Worm (Caenorhabditis elegans) whole organism, L2 larva: ENCODE data around the gene saeg-2.

Experiments
- C34F6.9 ChIP-seq: fragments of 150-350 bp; optimal IDR thresholded peaks from 2 replicates; lab custom pipeline; 2014; ENCODE audit warnings: missing biosample characterization, missing genetic modification characterization
- F13H6.1 ChIP-seq: sonication (generic microtip); optimal IDR thresholded peaks from 2 replicates; lab custom pipeline; 2016; ENCODE audit warnings: missing genetic modification characterization, missing compliant biosample characterization
- aly-2 ChIP-seq: fragments of 150-350 bp; optimal IDR thresholded peaks from 2 replicates; lab custom pipeline; 2014; ENCODE audit warnings: missing biosample characterization, missing genetic modification characterization
- blmp-1 ChIP-seq: sonication (generic microtip); optimal IDR thresholded peaks from 2 replicates; lab custom pipeline; 2017; ENCODE audit warnings: missing genetic modification characterization, mild to moderate bottlenecking, missing compliant biosample characterization, antibody characterized with exemption, moderate library complexity; ENCODE audit not compliant: insufficient read depth
- ceh-82 ChIP-seq: fragments of 150-350 bp; optimal IDR thresholded peaks from 2 replicates; lab custom pipeline; 2014; ENCODE audit warnings: missing biosample characterization, missing genetic modification characterization
- dmd-4 ChIP-seq: sonication (generic microtip); optimal IDR thresholded peaks from 2 replicates; lab custom pipeline; 2017; ENCODE audit warnings: missing biosample characterization, missing genetic modification characterization
- egl-27 ChIP-seq: sonication (generic microtip); optimal IDR thresholded peaks from 3 replicates; lab custom pipeline; 2017; ENCODE audit warnings: missing biosample characterization, missing genetic modification reagents, missing genetic modification characterization
- elt-1 ChIP-seq: fragments of 150-350 bp; optimal IDR thresholded peaks from 2 replicates; lab custom pipeline; 2014; ENCODE audit warnings: missing biosample characterization, missing genetic modification characterization
- elt-3 ChIP-seq: sonication (generic microtip); optimal IDR thresholded peaks from 2 replicates; lab custom pipeline; 2017; ENCODE audit warnings: missing biosample characterization, missing genetic modification characterization
- fos-1 ChIP-seq: fragments of 150-350 bp; optimal IDR thresholded peaks from 2 replicates; lab custom pipeline; 2014; ENCODE audit warnings: missing biosample characterization, missing genetic modification characterization
- gmeb-1 ChIP-seq: fragments of 150-350 bp; optimal IDR thresholded peaks from 2 replicates; lab custom pipeline; 2014; ENCODE audit warnings: missing biosample characterization, missing genetic modification characterization
- lin-11 ChIP-seq: fragments of 150-350 bp; sonication (generic microtip); optimal IDR thresholded peaks from 2 replicates; lab custom pipeline; 2014; ENCODE audit warnings: missing biosample characterization, missing genetic modification characterization, inconsistent platforms, mixed read lengths
- lin-13 ChIP-seq: fragments of 150-350 bp; optimal IDR thresholded peaks from 2 replicates; lab custom pipeline; 2014; ENCODE audit warnings: missing biosample characterization, missing genetic modification reagents, missing genetic modification characterization
- lin-39 ChIP-seq: fragments of 150-350 bp; optimal IDR thresholded peaks from 2 replicates; lab custom pipeline; 2014; ENCODE audit warnings: missing biosample characterization, missing genetic modification reagents, missing genetic modification characterization
- lsy-2 ChIP-seq, 2 experiments: fragments of 150-350 bp in 1 of 2; sonication (generic microtip) in 1 of 2; optimal IDR thresholded peaks; 2 replicates each; lab custom pipeline; 2014 to 2017; ENCODE audit warnings: missing biosample characterization in 2 of 2, missing genetic modification characterization in 2 of 2
- mab-5 ChIP-seq: fragments of 150-350 bp; optimal IDR thresholded peaks from 2 replicates; lab custom pipeline; 2014; ENCODE audit warnings: missing biosample characterization, missing genetic modification characterization
- mdl-1 ChIP-seq, 2 experiments: fragments of 150-350 bp in 1 of 2; sonication (generic microtip) in 1 of 2; optimal IDR thresholded peaks; 2 replicates each; lab custom pipeline; 2017; ENCODE audit warnings: missing biosample characterization in 2 of 2, missing genetic modification characterization in 2 of 2
- nhr-11 ChIP-seq: fragments of 150-350 bp; optimal IDR thresholded peaks from 2 replicates; lab custom pipeline; 2014; ENCODE audit warnings: missing biosample characterization, missing genetic modification characterization
- nhr-129 ChIP-seq: fragments of 150-350 bp; optimal IDR thresholded peaks from 2 replicates; lab custom pipeline; 2014; ENCODE audit warnings: missing biosample characterization, missing genetic modification characterization
- nhr-21 ChIP-seq: fragments of 150-350 bp; optimal IDR thresholded peaks from 2 replicates; lab custom pipeline; 2014; ENCODE audit warnings: missing biosample characterization, missing genetic modification characterization
- nhr-23 ChIP-seq: fragments of 150-350 bp; optimal IDR thresholded peaks from 2 replicates; lab custom pipeline; 2014; ENCODE audit warnings: missing biosample characterization, missing genetic modification reagents, missing genetic modification characterization
- nhr-25 ChIP-seq: fragments of 150-350 bp; sonication (generic microtip); optimal IDR thresholded peaks from 3 replicates; lab custom pipeline; 2014; ENCODE audit warnings: missing biosample characterization, missing genetic modification characterization
- nhr-77 ChIP-seq: fragments of 150-350 bp; optimal IDR thresholded peaks from 2 replicates; lab custom pipeline; 2014; ENCODE audit warnings: missing biosample characterization, missing genetic modification characterization
- peb-1 ChIP-seq: fragments of 150-350 bp; optimal IDR thresholded peaks from 2 replicates; lab custom pipeline; 2014; ENCODE audit warnings: missing biosample characterization, missing genetic modification characterization
- sem-4 ChIP-seq: fragments of 150-350 bp; optimal IDR thresholded peaks from 2 replicates; lab custom pipeline; 2014; ENCODE audit warnings: missing biosample characterization, missing genetic modification reagents, missing genetic modification characterization
- skn-1 ChIP-seq: sonication (generic microtip); optimal IDR thresholded peaks from 2 replicates; lab custom pipeline; 2017; ENCODE audit warnings: missing biosample characterization, missing genetic modification characterization
- sma-3 ChIP-seq: sonication (generic microtip); optimal IDR thresholded peaks from 2 replicates; lab custom pipeline; 2016; ENCODE audit warnings: missing genetic modification reagents, missing genetic modification characterization, missing compliant biosample characterization
- sma-9 ChIP-seq, 2 experiments: fragments of 150-350 bp in 1 of 2; sonication (generic microtip) in 1 of 2; optimal IDR thresholded peaks; 2 replicates each; lab custom pipeline; 2014 to 2016; ENCODE audit warnings: missing genetic modification characterization in 2 of 2, mild to moderate bottlenecking in 1 of 2, missing biosample characterization in 1 of 2, missing compliant biosample characterization in 1 of 2, missing genetic modification reagents in 1 of 2, moderate library complexity in 1 of 2
- snpc-4 ChIP-seq: fragments of 150-350 bp; optimal IDR thresholded peaks from 2 replicates; lab custom pipeline; 2014; ENCODE audit warnings: missing biosample characterization, missing genetic modification characterization
- unc-39 ChIP-seq: fragments of 150-350 bp; optimal IDR thresholded peaks from 2 replicates; lab custom pipeline; 2014; ENCODE audit warnings: missing biosample characterization, missing genetic modification characterization
- unc-55 ChIP-seq: fragments of 150-350 bp; sonication (generic microtip); optimal IDR thresholded peaks from 3 replicates; lab custom pipeline; 2014; ENCODE audit warnings: missing biosample characterization, missing genetic modification reagents, missing genetic modification characterization
- unc-62 ChIP-seq: fragments of 150-350 bp; optimal IDR thresholded peaks from 2 replicates; lab custom pipeline; 2014; ENCODE audit warnings: missing biosample characterization, missing genetic modification reagents, missing genetic modification characterization
- zag-1 ChIP-seq: fragments of 150-350 bp; optimal IDR thresholded peaks from 2 replicates; lab custom pipeline; 2014; ENCODE audit warnings: missing biosample characterization, missing genetic modification characterization

Gene saeg-2

DNA sequence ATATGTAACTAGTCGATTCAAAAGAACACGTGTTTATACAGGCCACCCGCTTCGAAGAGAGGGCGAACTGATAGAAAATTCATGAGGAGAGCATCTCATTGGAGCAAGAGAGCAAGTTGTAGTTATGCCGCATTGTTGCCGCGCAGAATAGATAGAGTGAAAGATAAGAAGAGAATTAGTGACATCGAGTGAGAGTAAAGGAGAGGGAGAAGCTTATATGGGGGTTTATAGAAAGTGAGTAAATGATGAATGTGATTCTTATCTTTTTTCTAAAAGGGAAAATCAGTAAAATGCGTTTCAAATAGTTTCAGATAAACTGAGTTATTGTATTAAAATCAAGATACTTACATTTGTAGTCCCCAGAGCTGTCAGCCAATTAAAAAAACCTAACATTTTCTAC is 30.0 kb downstream of the saeg-2 start:
- TF ChIP-seq zag-1 (tag; lab: Kevin White, UChicago): peak; percentile 36
- peak; percentile 21 for TF ChIP-seq fos-1 (tag; lab: Kevin White, UChicago)
- TF ChIP-seq sma-9 (GFP tag; optimal IDR thresholded peaks at IDR 0.05; lab: Kevin White, UChicago): peak; percentile 21
- no peak for TF ChIP-seq sma-9 (tag; optimal IDR thresholded peaks at IDR 0.05; lab: Kevin White, UChicago)
- no peak for TF ChIP-seq egl-27 (tag; lab: Kevin White, UChicago)
- peak; percentile 40 for TF ChIP-seq mab-5 (tag; lab: Kevin White, UChicago)
- peak; percentile 2 for TF ChIP-seq F13H6.1 (tag; lab: Kevin White, UChicago)
- no peak for TF ChIP-seq sem-4 (tag; lab: Kevin White, UChicago)
- peak; percentile 69 for TF ChIP-seq unc-55 (GFP tag; lab: Kevin White, UChicago)

DNA sequence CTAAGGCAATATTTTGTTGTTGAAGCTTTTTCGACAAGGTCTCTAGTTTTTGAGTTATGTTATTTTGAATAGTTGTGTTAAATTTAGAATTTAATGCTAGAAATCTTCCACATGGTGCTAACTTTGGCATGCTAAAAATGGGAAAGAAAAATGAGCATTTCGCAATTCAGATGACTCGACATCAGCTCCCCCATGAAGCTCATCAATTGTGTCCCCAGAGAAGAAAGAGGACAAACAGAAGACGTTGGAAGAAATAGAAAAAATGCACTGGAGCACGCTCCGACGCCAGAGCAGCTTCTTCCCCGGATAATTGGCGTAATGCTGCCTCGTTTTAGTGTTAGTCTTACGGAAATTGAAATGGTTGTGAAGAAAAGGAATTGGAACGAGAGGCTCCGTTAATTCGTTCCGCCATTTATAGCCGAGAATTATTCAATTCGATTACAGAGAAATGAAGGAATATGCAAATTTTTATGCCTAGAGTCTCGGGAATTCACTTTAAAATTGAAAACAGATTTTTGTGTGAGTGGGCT is 31.3 kb downstream of the saeg-2 start:
- no peak for TF ChIP-seq dmd-4 (tag; lab: Kevin White, UChicago)
- no peak for TF ChIP-seq unc-62 (GFP tag; lab: Kevin White, UChicago)
- TF ChIP-seq elt-1 (tag; lab: Kevin White, UChicago): no peak
- TF ChIP-seq lin-11 (tag; lab: Kevin White, UChicago): no peak
- peak; percentile 73 for TF ChIP-seq zag-1 (tag; lab: Kevin White, UChicago)
- TF ChIP-seq ceh-82 (tag; lab: Kevin White, UChicago): no peak
- TF ChIP-seq sma-9 (GFP tag; optimal IDR thresholded peaks at IDR 0.05; lab: Kevin White, UChicago): peak; percentile 22
- no peak for TF ChIP-seq sma-9 (tag; optimal IDR thresholded peaks at IDR 0.05; lab: Kevin White, UChicago)
- TF ChIP-seq snpc-4 (tag; lab: Kevin White, UChicago): no peak
- peak; percentile 61 for TF ChIP-seq sem-4 (tag; lab: Kevin White, UChicago)
- no peak for TF ChIP-seq elt-3
- TF ChIP-seq nhr-77 (tag; lab: Kevin White, UChicago): no peak
- no peak for TF ChIP-seq nhr-25 (tag; lab: Kevin White, UChicago)
- peak; percentile 10 for TF ChIP-seq C34F6.9 (tag; lab: Kevin White, UChicago)
- TF ChIP-seq mab-5 (tag; lab: Kevin White, UChicago): no peak
- no peak for TF ChIP-seq gmeb-1 (tag; lab: Kevin White, UChicago)
- TF ChIP-seq nhr-23 (tag; lab: Kevin White, UChicago): no peak

DNA sequence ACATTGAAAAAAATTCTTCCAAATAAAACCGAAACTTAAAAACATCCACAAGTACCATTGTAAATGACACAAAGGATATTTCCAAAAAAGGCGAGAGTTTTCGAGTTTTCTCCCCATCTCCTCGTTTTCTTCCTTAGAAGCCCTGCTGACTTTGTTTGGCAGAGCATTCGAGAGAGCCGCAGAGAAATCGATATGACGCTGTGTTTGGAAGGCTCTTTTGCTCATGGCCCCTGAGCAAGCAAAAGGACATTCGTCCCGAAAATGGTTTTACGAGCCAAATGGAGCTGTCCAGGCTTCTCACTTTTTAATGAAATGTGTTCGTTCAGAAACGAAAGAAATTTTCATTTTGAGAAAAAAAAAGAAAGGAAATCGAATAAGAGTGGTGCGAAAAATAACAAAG is 31.9 kb downstream of the saeg-2 start:
- TF ChIP-seq unc-55 (GFP tag; lab: Kevin White, UChicago) (peak; percentile 22), nhr-11 (tag; lab: Kevin White, UChicago) (no peak), elt-3 (no peak), unc-39 (tag; lab: Kevin White, UChicago) (no peak), elt-1 (tag; lab: Kevin White, UChicago) (no peak), lsy-2 (tag; optimal IDR thresholded peaks at IDR 0.05; lab: Kevin White, UChicago) (peak in 1 of 2 experiments; percentile 16), C34F6.9 (tag; lab: Kevin White, UChicago) (peak; percentile 46), sma-3 (GFP tag; lab: Kevin White, UChicago) (no peak)

DNA sequence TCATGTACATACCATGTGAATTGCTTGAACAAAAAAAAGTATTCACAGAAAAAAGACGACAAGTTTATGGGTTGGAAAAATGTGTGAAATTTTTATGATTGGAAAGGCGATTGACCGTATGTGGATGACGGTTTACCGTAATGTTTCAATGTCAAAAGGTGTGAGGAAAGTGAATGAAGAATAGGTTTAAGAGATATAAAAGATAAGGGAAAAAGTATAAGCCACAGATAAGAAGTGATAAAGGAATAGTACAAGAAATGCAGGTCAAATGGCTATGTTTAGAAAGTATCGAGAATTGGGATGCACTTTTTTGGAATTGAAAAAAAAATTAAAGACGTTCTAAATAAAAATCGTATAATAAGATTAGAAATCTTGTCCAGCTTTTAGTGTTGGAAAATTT is 37.6 kb downstream of the saeg-2 start:
- no peak for TF ChIP-seq lin-39 (tag; lab: Kevin White, UChicago)
- TF ChIP-seq nhr-11 (tag; lab: Kevin White, UChicago): no peak
- peak; percentile 16 for TF ChIP-seq fos-1 (tag; lab: Kevin White, UChicago)
- no peak for TF ChIP-seq gmeb-1 (tag; lab: Kevin White, UChicago)
- no peak for TF ChIP-seq nhr-77 (tag; lab: Kevin White, UChicago)
- no peak for TF ChIP-seq peb-1 (tag; lab: Kevin White, UChicago)
- peak; percentile 58 for TF ChIP-seq blmp-1 (tag; lab: Kevin White, UChicago)

DNA sequence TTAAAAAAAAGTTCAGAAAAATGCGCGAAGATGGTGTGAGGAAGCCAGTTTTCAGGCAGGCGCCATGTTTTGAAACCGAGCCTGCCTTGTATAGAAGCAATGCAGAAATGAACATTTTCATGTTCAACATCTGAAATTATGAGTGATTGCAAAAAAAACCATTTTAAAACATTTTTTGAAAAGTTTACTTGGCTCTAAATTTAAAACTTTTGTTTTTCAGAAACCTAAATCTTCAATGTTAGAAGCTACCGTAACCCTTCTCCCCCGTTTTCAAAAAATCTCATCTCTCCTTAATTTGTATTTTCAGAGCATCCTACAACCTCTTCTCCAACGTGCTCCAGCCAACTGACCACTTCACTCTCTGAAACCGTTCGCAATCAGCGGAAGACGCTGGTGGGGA is 41.3 kb downstream of the saeg-2 start, which contains the start of gene fozi-1:
TSS of gene fozi-1 (plus strand) at position 301 of the 400 bp plus-strand sequence.
- TF ChIP-seq mdl-1 (tag; optimal IDR thresholded peaks at IDR 0.05; lab: Kevin White, UChicago) (no peak), lin-13 (no peak), C34F6.9 (tag; lab: Kevin White, UChicago) (no peak), nhr-21 (tag; lab: Kevin White, UChicago) (no peak), elt-1 (tag; lab: Kevin White, UChicago) (no peak), zag-1 (tag; lab: Kevin White, UChicago) (no peak), snpc-4 (tag; lab: Kevin White, UChicago) (no peak), blmp-1 (tag; lab: Kevin White, UChicago) (no peak), skn-1 (tag; lab: Kevin White, UChicago) (no peak), nhr-129 (tag; lab: Kevin White, UChicago) (no peak), egl-27 (tag; lab: Kevin White, UChicago) (no peak), aly-2 (tag; lab: Kevin White, UChicago) (no peak)
